Fruit fly (Drosophila melanogaster) whole organism, embryonic: Measurements from ENCODE around the gene PGAP2.

Experiments
- Abd-B ChIP-seq: fragments of 200-800 bp; sonication (Bioruptor generic); optimal IDR thresholded peaks from 2 replicates; lab custom pipeline; 2018; ENCODE audit warnings: missing biosample characterization, mild to moderate bottlenecking, missing genetic modification characterization, moderate library complexity
- Atf3 ChIP-seq: fragments of 200-800 bp; sonication (Bioruptor generic); optimal IDR thresholded peaks from 3 replicates; lab custom pipeline; 2016; ENCODE audit warnings: missing biosample characterization, missing genetic modification characterization
- CG13424 ChIP-seq: fragments of 200-800 bp; sonication (Bioruptor generic); optimal IDR thresholded peaks from 2 replicates; lab custom pipeline; 2019; ENCODE audit warnings: missing biosample characterization, mild to moderate bottlenecking, missing genetic modification characterization, moderate library complexity
- CG13894 ChIP-seq: fragments of 200-800 bp; sonication (Bioruptor generic); optimal IDR thresholded peaks from 3 replicates; lab custom pipeline; 2018; ENCODE audit warnings: missing biosample characterization, mild to moderate bottlenecking, missing genetic modification characterization, moderate library complexity
- CG1647 ChIP-seq: fragments of 200-800 bp; sonication (Bioruptor generic); optimal IDR thresholded peaks from 3 replicates; lab custom pipeline; 2016; ENCODE audit warnings: missing biosample characterization, missing genetic modification characterization
- CG17328 ChIP-seq: fragments of 200-800 bp; sonication (Bioruptor generic); IDR thresholded peaks from 2 replicates; pipeline ENCODE4 v1.3.6; 2022; ENCODE audit warnings: missing biosample characterization, missing genetic modification characterization
- CG1792 ChIP-seq: fragments of 200-800 bp; sonication (Bioruptor generic); optimal IDR thresholded peaks from 2 replicates; lab custom pipeline; 2016; ENCODE audit warnings: missing biosample characterization, missing genetic modification characterization
- CG18764 ChIP-seq: fragments of 200-800 bp; sonication (Bioruptor generic); optimal IDR thresholded peaks from 3 replicates; lab custom pipeline; 2016; ENCODE audit warnings: missing biosample characterization, missing genetic modification characterization
- CG2875 ChIP-seq: fragments of 200-800 bp; sonication (Bioruptor generic); optimal IDR thresholded peaks from 2 replicates; lab custom pipeline; 2017; ENCODE audit warnings: missing biosample characterization, mild to moderate bottlenecking, missing genetic modification characterization, missing genetic modification reagents
- CG34224 ChIP-seq: fragments of 200-800 bp; sonication (Bioruptor generic); IDR thresholded peaks from 3 replicates; pipeline ENCODE4 v1.3.6; 2022; ENCODE audit warnings: missing biosample characterization, missing genetic modification characterization; ENCODE audit not compliant: partially characterized antibody
- CG34422 ChIP-seq: fragments of 200-800 bp; sonication (Bioruptor generic); IDR thresholded peaks from 3 replicates; pipeline ENCODE4 v1.3.6; 2022; ENCODE audit warnings: missing biosample characterization, missing genetic modification characterization
- CG42726 ChIP-seq: fragments of 200-800 bp; sonication (Bioruptor generic); IDR thresholded peaks from 2 replicates; pipeline ENCODE4 v1.3.6; 2022; ENCODE audit warnings: missing biosample characterization, missing genetic modification characterization; ENCODE audit not compliant: partially characterized antibody
- CG4328 ChIP-seq: fragments of 200-800 bp; sonication (Bioruptor generic); optimal IDR thresholded peaks from 3 replicates; lab custom pipeline; 2017; ENCODE audit warnings: missing biosample characterization, missing genetic modification reagents, missing genetic modification characterization
- CG4424 ChIP-seq: fragments of 200-800 bp; sonication (Bioruptor generic); optimal IDR thresholded peaks from 3 replicates; lab custom pipeline; 2016; ENCODE audit warnings: missing biosample characterization, missing genetic modification characterization
- CG4707 ChIP-seq: fragments of 200-800 bp; sonication (Bioruptor generic); optimal IDR thresholded peaks from 2 replicates; lab custom pipeline; 2018; ENCODE audit warnings: missing biosample characterization, mild to moderate bottlenecking, missing genetic modification characterization, moderate library complexity
- CG4854 ChIP-seq: fragments of 200-800 bp; sonication (Bioruptor generic); optimal IDR thresholded peaks from 2 replicates; lab custom pipeline; 2016; ENCODE audit warnings: missing biosample characterization, missing genetic modification characterization, inconsistent platforms
- CG5953 ChIP-seq: fragments of 200-800 bp; sonication (Bioruptor generic); IDR thresholded peaks from 2 replicates; pipeline ENCODE4 v1.3.6; 2022; ENCODE audit warnings: missing biosample characterization, missing genetic modification characterization
- CG6791 ChIP-seq: fragments of 200-800 bp; sonication (Bioruptor generic); IDR thresholded peaks from 3 replicates; pipeline ENCODE4 v1.3.6; 2022; ENCODE audit warnings: missing biosample characterization, missing genetic modification characterization; ENCODE audit not compliant: partially characterized antibody
- CkIIα-i1 ChIP-seq: fragments of 200-800 bp; sonication (Bioruptor generic); IDR thresholded peaks from 2 replicates; pipeline ENCODE4 v1.3.6; 2022; ENCODE audit warnings: missing biosample characterization, missing genetic modification characterization
- Dip3 ChIP-seq: fragments of 200-800 bp; sonication (Bioruptor generic); optimal IDR thresholded peaks from 3 replicates; lab custom pipeline; 2016; ENCODE audit warnings: missing biosample characterization, missing genetic modification characterization
- ERR ChIP-seq: fragments of 200-800 bp; sonication (Bioruptor generic); optimal IDR thresholded peaks from 2 replicates; lab custom pipeline; 2016; ENCODE audit warnings: missing biosample characterization, missing genetic modification characterization
- Fer3 ChIP-seq: fragments of 200-800 bp; sonication (Bioruptor generic); optimal IDR thresholded peaks from 2 replicates; lab custom pipeline; 2018; ENCODE audit warnings: missing biosample characterization, mild to moderate bottlenecking, missing genetic modification characterization, moderate library complexity
- H2.0 ChIP-seq: fragments of 200-800 bp; sonication (Bioruptor generic); IDR thresholded peaks from 2 replicates; pipeline ENCODE4 v1.3.6; 2022; ENCODE audit warnings: missing biosample characterization, missing genetic modification characterization
- HLH4C ChIP-seq: fragments of 200-800 bp; sonication (Bioruptor generic); IDR thresholded peaks from 3 replicates; pipeline ENCODE4 v1.3.6; 2022; ENCODE audit warnings: missing biosample characterization, missing genetic modification characterization; ENCODE audit not compliant: partially characterized antibody
- MBD-R2 ChIP-seq: fragments of 200-800 bp; sonication (Bioruptor generic); IDR thresholded peaks from 2 replicates; pipeline ENCODE4 v1.3.6; 2022; ENCODE audit warnings: missing biosample characterization, missing genetic modification characterization
- Max ChIP-seq: fragments of 200-800 bp; sonication (Bioruptor generic); optimal IDR thresholded peaks from 2 replicates; lab custom pipeline; 2016; ENCODE audit warnings: missing biosample characterization, mild to moderate bottlenecking, missing genetic modification characterization
- Meics ChIP-seq: fragments of 200-800 bp; sonication (Bioruptor generic); optimal IDR thresholded peaks from 2 replicates; lab custom pipeline; 2017; ENCODE audit warnings: missing biosample characterization, mild to moderate bottlenecking, missing genetic modification characterization
- Mes4 ChIP-seq: fragments of 200-800 bp; sonication (Bioruptor generic); optimal IDR thresholded peaks from 2 replicates; lab custom pipeline; 2016; ENCODE audit warnings: missing biosample characterization, missing genetic modification characterization
- Ravus ChIP-seq: fragments of 200-800 bp; sonication (Bioruptor generic); IDR thresholded peaks from 2 replicates; pipeline ENCODE4 v1.3.6; 2022; ENCODE audit warnings: missing biosample characterization, missing genetic modification characterization
- Sry-δ ChIP-seq: fragments of 200-800 bp; sonication (Bioruptor generic); optimal IDR thresholded peaks from 2 replicates; lab custom pipeline; 2016; ENCODE audit warnings: missing biosample characterization, missing genetic modification characterization
- Tbp ChIP-seq: fragments of >200 bp; optimal IDR thresholded peaks from 2 replicates; lab custom pipeline; 2018; ENCODE audit warnings: missing biosample characterization, missing genetic modification characterization
- Xrp1 ChIP-seq: fragments of 200-800 bp; sonication (Bioruptor generic); IDR thresholded peaks from 2 replicates; pipeline ENCODE4 v1.3.6; 2022; ENCODE audit warnings: missing biosample characterization, missing genetic modification characterization
- ap ChIP-seq: fragments of 200-800 bp; sonication (Bioruptor generic); IDR thresholded peaks from 2 replicates; pipeline ENCODE4 v1.3.6; 2022; ENCODE audit warnings: missing biosample characterization, missing genetic modification characterization
- bowl ChIP-seq: fragments of 200-800 bp; sonication (Bioruptor generic); IDR thresholded peaks from 2 replicates; pipeline ENCODE4 v1.3.6; 2022; ENCODE audit warnings: missing biosample characterization, missing genetic modification characterization
- dmrt11E ChIP-seq: fragments of 200-800 bp; sonication (Bioruptor generic); optimal IDR thresholded peaks from 3 replicates; lab custom pipeline; 2018; ENCODE audit warnings: missing biosample characterization, mild to moderate bottlenecking, missing genetic modification characterization, moderate library complexity
- dpn ChIP-seq, 2 experiments: fragments of 200-800 bp; sonication (Bioruptor generic); optimal IDR thresholded peaks; 3 replicates each; lab custom pipeline; 2016; ENCODE audit warnings: missing biosample characterization in 2 of 2, missing genetic modification characterization in 2 of 2
- hb ChIP-seq: fragments of 200-800 bp; sonication (Bioruptor generic); IDR thresholded peaks from 3 replicates; pipeline ENCODE4 v1.3.6; 2022; ENCODE audit warnings: missing biosample characterization, missing genetic modification characterization; ENCODE audit not compliant: partially characterized antibody
- jing ChIP-seq: fragments of 200-800 bp; sonication (Bioruptor generic); optimal IDR thresholded peaks from 2 replicates; lab custom pipeline; 2018; ENCODE audit warnings: missing biosample characterization, mild to moderate bottlenecking, missing genetic modification characterization
- klu ChIP-seq: fragments of 200-800 bp; sonication (Bioruptor generic); IDR thresholded peaks from 2 replicates; pipeline ENCODE4 v1.3.6; 2022; ENCODE audit warnings: missing biosample characterization, missing genetic modification characterization
- lola ChIP-seq, 3 experiments: fragments of >200 bp in 2 of 3; fragments of 200-800 bp in 1 of 3; sonication (Bioruptor generic) in 1 of 3; optimal IDR thresholded peaks; 2 replicates each; lab custom pipeline; 2017 to 2019; ENCODE audit warnings: missing biosample characterization in 3 of 3, missing genetic modification characterization in 3 of 3, mild to moderate bottlenecking in 1 of 3, moderate library complexity in 1 of 3
- nom ChIP-seq: fragments of 200-800 bp; sonication (Bioruptor generic); optimal IDR thresholded peaks from 2 replicates; lab custom pipeline; 2017; ENCODE audit warnings: missing biosample characterization, missing genetic modification characterization, mild to moderate bottlenecking, moderate library complexity, missing genetic modification reagents
- otp ChIP-seq: fragments of 200-800 bp; sonication (Bioruptor generic); IDR thresholded peaks from 3 replicates; pipeline ENCODE4, ENCODE4 v1.3.6; 2022; ENCODE audit warnings: missing biosample characterization, missing genetic modification characterization
- peb ChIP-seq: fragments of 200-800 bp; sonication (Bioruptor generic); IDR thresholded peaks from 2 replicates; pipeline ENCODE4 v1.3.6; 2022; ENCODE audit warnings: missing biosample characterization, missing genetic modification characterization
- pho ChIP-seq: fragments of 200-800 bp; sonication (Bioruptor generic); optimal IDR thresholded peaks from 2 replicates; lab custom pipeline; 2016; ENCODE audit warnings: missing biosample characterization, missing genetic modification characterization
- sima ChIP-seq: fragments of 200-800 bp; sonication (Bioruptor generic); optimal IDR thresholded peaks from 2 replicates; lab custom pipeline; 2016; ENCODE audit warnings: missing biosample characterization, missing genetic modification characterization
- sqz ChIP-seq: fragments of 200-800 bp; sonication (Bioruptor generic); optimal IDR thresholded peaks from 3 replicates; lab custom pipeline; 2018; ENCODE audit warnings: missing biosample characterization, mild to moderate bottlenecking, missing genetic modification characterization
- twi ChIP-seq: fragments of 200-800 bp; optimal IDR thresholded peaks from 2 replicates; lab custom pipeline; 2019; ENCODE audit warnings: missing biosample characterization, mild to moderate bottlenecking, missing genetic modification characterization, moderate library complexity
- vvl ChIP-seq: fragments of 200-800 bp; sonication (Bioruptor generic); IDR thresholded peaks from 2 replicates; pipeline ENCODE4 v1.3.6; 2022; ENCODE audit warnings: missing biosample characterization, missing genetic modification characterization
- wek ChIP-seq: fragments of 200-800 bp; sonication (Bioruptor generic); optimal IDR thresholded peaks from 3 replicates; lab custom pipeline; 2018; ENCODE audit warnings: missing biosample characterization, mild to moderate bottlenecking, missing genetic modification characterization, moderate library complexity

PGAP2 gene

dm6 chr2L:845341-846004 lies 26.2 kb upstream of the PGAP2 start (continued):
- TF ChIP-seq otp (GFP tag; lab: Robert Waterston, UW) (peak; percentile 85), ap (peak; percentile 92), dpn (GFP tag; optimal IDR thresholded peaks at IDR 0.05; lab: Kevin White, UChicago) (peak; percentile 86 to 93), CG13894 (tag; lab: Kevin White, UChicago) (peak; percentile 48), hb (GFP tag; lab: Robert Waterston, UW) (no peak), CG2875 (peak; percentile 86), dmrt11E (peak; percentile 35), CkIIα-i1 (GFP tag; lab: Robert Waterston, UW) (0 out of 2 replicates have a peak, but pooled peaks have one; percentile 33), sqz (peak; percentile 44), peb (GFP tag; lab: Robert Waterston, UW) (peak; percentile 70), CG1792 (peak; percentile 87), CG6791 (GFP tag; lab: Robert Waterston, UW) (no peak), Mes4 (peak; percentile 77), CG17328 (peak; percentile 84), CG34224 (GFP tag; lab: Robert Waterston, UW) (no peak), sima (GFP tag; lab: Kevin White, UChicago) (peak; percentile 50), bowl (GFP tag; lab: Robert Waterston, UW) (peak; percentile 66; the same call in 1 of the 2 replicates), Fer3 (tag; lab: Kevin White, UChicago) (peak; percentile 91), Dip3 (GFP tag; lab: Kevin White, UChicago) (peak; percentile 69), Ravus (peak; percentile 73), CG13424 (tag; lab: Kevin White, UChicago) (peak; percentile 91), CG5953 (GFP tag; lab: Robert Waterston, UW) (peak; percentile 89), CG34422 (GFP tag; lab: Robert Waterston, UW) (peak; percentile 90), Meics (GFP tag; lab: Kevin White, UChicago) (peak; percentile 90), klu (peak; percentile 69), Max (GFP tag; lab: Kevin White, UChicago) (peak; percentile 62), CG4328 (GFP tag; lab: Kevin White, UChicago) (peak; percentile 73), CG18764 (GFP tag; lab: Kevin White, UChicago) (peak; percentile 81), jing (GFP tag; lab: Kevin White, UChicago) (peak; percentile 66), nom (GFP tag; lab: Kevin White, UChicago) (no peak), pho (GFP tag; lab: Kevin White, UChicago) (peak; percentile 85), Xrp1 (GFP tag; lab: Robert Waterston, UW) (peak; percentile 89), Abd-B (GFP tag; lab: Kevin White, UChicago) (peak; percentile 78), ERR (GFP tag; lab: Kevin White, UChicago) (peak; percentile 85), Tbp (GFP tag; lab: Kevin White, UChicago) (no peak), CG1647 (peak; percentile 88), HLH4C (GFP tag; lab: Robert Waterston, UW) (no peak), wek (GFP tag; lab: Kevin White, UChicago) (peak; percentile 78), CG42726 (no peak), Sry-δ (GFP tag; lab: Kevin White, UChicago) (peak; percentile 49), twi (tag; lab: Kevin White, UChicago) (peak; percentile 59), CG4854 (GFP tag; lab: Kevin White, UChicago) (peak; percentile 75), lola (GFP tag; optimal IDR thresholded peaks at IDR 0.05; lab: Kevin White, UChicago) (peak in 1 of 3 experiments; percentile 32), CG4707 (GFP tag; lab: Kevin White, UChicago) (peak; percentile 75), vvl (peak; percentile 95), CG4424 (GFP tag; lab: Kevin White, UChicago) (peak; percentile 78), Atf3 (GFP tag; lab: Kevin White, UChicago) (peak; percentile 81), H2.0 (GFP tag; lab: Robert Waterston, UW) (peak; percentile 92), MBD-R2 (GFP tag; lab: Robert Waterston, UW) (peak; percentile 68)
